Fruit fly (Drosophila melanogaster): Measurements from ENCODE around the gene lost.

The lost gene

DNA sequence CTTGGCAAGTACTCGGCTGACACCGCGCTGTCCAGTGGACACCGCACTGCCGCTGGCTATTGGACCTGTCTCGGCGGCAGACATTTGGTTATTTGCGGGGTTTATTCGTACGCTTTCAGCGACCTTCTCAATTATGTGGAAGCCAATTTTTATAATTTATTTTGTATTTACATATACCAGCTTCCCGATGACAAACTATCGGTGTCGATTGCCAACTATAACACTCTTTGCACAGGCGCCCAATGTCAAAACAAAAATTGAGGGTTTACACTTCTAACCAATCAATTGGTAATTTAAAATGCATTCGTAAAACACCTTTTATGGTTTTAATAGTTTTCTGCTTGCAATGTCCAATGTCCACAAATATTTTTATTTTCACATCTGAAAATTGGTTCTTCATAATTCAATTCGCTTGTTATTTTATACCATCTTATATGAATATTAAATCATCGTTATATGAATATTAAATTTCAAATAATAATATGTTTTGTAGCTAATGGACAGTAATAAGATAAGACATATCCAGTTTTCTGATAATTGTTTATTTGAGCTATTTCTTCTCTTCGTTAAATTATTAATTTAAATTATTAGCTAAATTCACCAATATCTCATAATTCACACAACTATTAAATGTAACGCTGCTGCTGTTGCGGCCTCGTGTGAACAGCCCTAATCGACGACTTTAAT lies 2.9 kb upstream of the lost start (continued):
- no peak for TF ChIP-seq emc (GFP tag; optimal IDR thresholded peaks at IDR 0.05)
- no peak for TF ChIP-seq knrl (GFP tag; IDR thresholded peaks at IDR 0.05; ENCODE audit: partially characterized antibody)
- TF ChIP-seq CG43689 (GFP tag; IDR thresholded peaks at IDR 0.05), result no peak
- TF ChIP-seq CG2129 (GFP tag; IDR thresholded peaks at IDR 0.05; ENCODE audit: partially characterized antibody), result no peak
- no peak for TF ChIP-seq Atf-2 (GFP tag; optimal IDR thresholded peaks at IDR 0.05)
- no peak for TF ChIP-seq Rx (GFP tag; IDR thresholded peaks at IDR 0.05)
- peak; percentile 57 for TF ChIP-seq CG2116 (GFP tag; optimal IDR thresholded peaks at IDR 0.05)
- peak; percentile 57; the same call in 1 of the 2 replicates for TF ChIP-seq NFAT (GFP tag; IDR thresholded peaks at IDR 0.05)
- TF ChIP-seq CG3065 (GFP tag; optimal IDR thresholded peaks at IDR 0.05), result no peak
- TF ChIP-seq CG8281 (tag; optimal IDR thresholded peaks at IDR 0.05), result no peak
- TF ChIP-seq run (tag; optimal IDR thresholded peaks at IDR 0.05), result no peak
- 0 out of 2 replicates have a peak, but pooled peaks have one; percentile 46 for TF ChIP-seq hbn (GFP tag; IDR thresholded peaks at IDR 0.05; ENCODE audit: partially characterized antibody)
- TF ChIP-seq Dbx (GFP tag; IDR thresholded peaks at IDR 0.05), result no peak
- TF ChIP-seq sens-2 (GFP tag; IDR thresholded peaks at IDR 0.05), result no peak
- TF ChIP-seq sens (GFP tag), result peak; percentile 49
- TF ChIP-seq sug (tag; optimal IDR thresholded peaks at IDR 0.05), result peak; percentile 36
- TF ChIP-seq nmo (GFP tag; optimal IDR thresholded peaks at IDR 0.05), result peak; percentile 69
- no peak for TF ChIP-seq nom (GFP tag; optimal IDR thresholded peaks at IDR 0.05)

DNA sequence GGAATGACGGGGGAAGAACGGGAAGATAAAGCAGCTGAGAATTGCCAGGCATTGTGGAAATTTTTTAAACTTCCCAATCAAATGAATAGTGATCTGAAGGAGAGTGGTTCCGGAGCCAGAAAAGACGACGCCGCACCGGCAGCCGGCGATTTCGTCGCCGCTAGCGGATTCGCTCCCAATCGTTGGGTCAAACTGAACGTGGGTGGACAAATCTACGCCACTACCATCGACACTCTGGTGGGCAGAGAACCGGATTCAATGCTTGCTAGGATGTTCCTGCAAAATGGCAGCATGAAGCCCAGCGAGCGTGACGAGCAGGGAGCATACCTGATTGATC lies 2.4 kb upstream of the lost start, which contains the start of gene CG14647:
CG14647 (plus strand) TSS at position 14 of the 337 bp plus-strand sequence.
- TF ChIP-seq sr (GFP tag; IDR thresholded peaks at IDR 0.05), result peak; percentile 36; the same call in 1 of the 3 replicates
- no peak for TF ChIP-seq Taf1 (GFP tag; IDR thresholded peaks at IDR 0.05)
- no peak for TF ChIP-seq fd102C (GFP tag; optimal IDR thresholded peaks at IDR 0.05)
- TF ChIP-seq CG6854 (GFP tag; optimal IDR thresholded peaks at IDR 0.05), result no peak
- TF ChIP-seq btn (GFP tag; optimal IDR thresholded peaks at IDR 0.05), result no peak
- no peak for TF ChIP-seq Doc3 (GFP tag; IDR thresholded peaks at IDR 0.05; ENCODE audit: partially characterized antibody)
- no peak for TF ChIP-seq lmd (GFP tag; IDR thresholded peaks at IDR 0.05)
- TF ChIP-seq CG17361 (GFP tag; IDR thresholded peaks at IDR 0.05), result no peak
- no peak for TF ChIP-seq CG12219 (GFP tag; optimal IDR thresholded peaks at IDR 0.05)
- TF ChIP-seq GATAe (GFP tag; conservative IDR thresholded peaks at IDR 0.05), result no peak
- no peak for TF ChIP-seq ftz-f1 (GFP tag; optimal IDR thresholded peaks at IDR 0.05)
- no peak for TF ChIP-seq CG31441 (GFP tag; IDR thresholded peaks at IDR 0.05)
- no peak for TF ChIP-seq CG7963 (GFP tag; IDR thresholded peaks at IDR 0.05; ENCODE audit: partially characterized antibody)
- no peak for TF ChIP-seq CG15011 (GFP tag; optimal IDR thresholded peaks at IDR 0.05)
- no peak for TF ChIP-seq Bteb2 (GFP tag; optimal IDR thresholded peaks at IDR 0.05)
- peak; percentile 65 for TF ChIP-seq MESR4 (GFP tag; optimal IDR thresholded peaks at IDR 0.05)
- no peak for TF ChIP-seq CG42726 (GFP tag; IDR thresholded peaks at IDR 0.05; ENCODE audit: partially characterized antibody)
- 0 out of 2 replicates have a peak, but pooled peaks have one; percentile 19 for TF ChIP-seq crol (GFP tag; IDR thresholded peaks at IDR 0.05)
- TF ChIP-seq corto (GFP tag; optimal IDR thresholded peaks at IDR 0.05), result no peak
- no peak for TF ChIP-seq Oli (tag; optimal IDR thresholded peaks at IDR 0.05)
- no peak for TF ChIP-seq aop (GFP tag; IDR thresholded peaks at IDR 0.05)
- no peak for TF ChIP-seq psq (GFP tag; optimal IDR thresholded peaks at IDR 0.05)
- TF ChIP-seq Hey (tag; optimal IDR thresholded peaks at IDR 0.05), result no peak
- no peak for TF ChIP-seq pzg (GFP tag; optimal IDR thresholded peaks at IDR 0.05)
- no peak for TF ChIP-seq Ptx1 (GFP tag; IDR thresholded peaks at IDR 0.05)
- no peak for TF ChIP-seq CG7745 (tag; optimal IDR thresholded peaks at IDR 0.05)
- no peak for TF ChIP-seq Tbp (GFP tag; optimal IDR thresholded peaks at IDR 0.05)
- TF ChIP-seq pan (optimal IDR thresholded peaks at IDR 0.05), result no peak
- TF ChIP-seq pan (GFP tag; optimal IDR thresholded peaks at IDR 0.05 in 1 of 2, IDR thresholded peaks at IDR 0.05 in 1 of 2), result peak in 1 of 2 experiments; percentile 14
- no peak for TF ChIP-seq Dll (GFP tag; IDR thresholded peaks at IDR 0.05; ENCODE audit: partially characterized antibody)
- no peak for TF ChIP-seq Mes4 (GFP tag; optimal IDR thresholded peaks at IDR 0.05)
- TF ChIP-seq Med (GFP tag), result peak; percentile 61
- no peak for TF ChIP-seq Gug (GFP tag; IDR thresholded peaks at IDR 0.05)

All from whole organism, embryonic.